Worm (Caenorhabditis elegans): ENCODE measurements around the gene fbxa-31.

- TF ChIP-seq ceh-82 (tag; optimal IDR thresholded peaks at IDR 0.05) (no peak), R02D3.7 (tag; optimal IDR thresholded peaks at IDR 0.05) (no peak), nhr-11 (tag; optimal IDR thresholded peaks at IDR 0.05) (no peak), lin-13 (GFP tag; optimal IDR thresholded peaks at IDR 0.05) (no peak), nhr-6 (tag; optimal IDR thresholded peaks at IDR 0.05) (no peak), ZK546.5 (tag; optimal IDR thresholded peaks at IDR 0.05) (no peak)
Measured at ce11 chrIII:1284584-1285046, 13.4 kb upstream of the fbxa-31 start, which contains the start of gene fbxa-37.
